Fruit fly (Drosophila melanogaster): Measurements from ENCODE around the gene PGRP-SB1.

The PGRP-SB1 gene

dm6 chr3L:16689491-16689890 lies 38.3 kb downstream of the PGRP-SB1 start:
- TF ChIP-seq CTCF (optimal IDR thresholded peaks at IDR 0.05) = no peak
- no peak for TF ChIP-seq CG8478 (optimal IDR thresholded peaks at IDR 0.05)

- TF ChIP-seq CG8478 (optimal IDR thresholded peaks at IDR 0.05) (no peak), CTCF (optimal IDR thresholded peaks at IDR 0.05) (no peak)
Observed at dm6 chr3L:16683007-16683406, 44.8 kb downstream of the PGRP-SB1 start.

- TF ChIP-seq CTCF (optimal IDR thresholded peaks at IDR 0.05) = no peak
- TF ChIP-seq CG8478 (optimal IDR thresholded peaks at IDR 0.05) = no peak
Observed at dm6 chr3L:16682371-16682770, 45.4 kb downstream of the PGRP-SB1 start.

dm6 chr3L:16679492-16680120 lies 48.2 kb downstream of the PGRP-SB1 start:
- no peak for TF ChIP-seq CTCF (optimal IDR thresholded peaks at IDR 0.05)
- TF ChIP-seq CG8478 (optimal IDR thresholded peaks at IDR 0.05) = no peak
